Fruit fly (Drosophila melanogaster) whole organism, embryonic: ENCODE results near the gene CG13675.

Experiments used
- Aef1 ChIP-seq: fragments of 200-800 bp; sonication (Bioruptor generic); IDR thresholded peaks from 3 replicates; pipeline ENCODE4 v1.3.6; 2022; ENCODE audit warnings: missing biosample characterization, missing genetic modification characterization
- Atf3 ChIP-seq: fragments of 200-800 bp; sonication (Bioruptor generic); optimal IDR thresholded peaks from 3 replicates; lab custom pipeline; 2016; ENCODE audit warnings: missing biosample characterization, missing genetic modification characterization
- CG10979 ChIP-seq: fragments of 200-800 bp; sonication (Bioruptor generic); optimal IDR thresholded peaks from 2 replicates; lab custom pipeline; 2018; ENCODE audit warnings: missing biosample characterization, mild to moderate bottlenecking, missing genetic modification characterization, moderate library complexity
- CG17568 ChIP-seq: fragments of 200-800 bp; sonication (Bioruptor generic); optimal IDR thresholded peaks from 2 replicates; lab custom pipeline; 2018; ENCODE audit warnings: missing biosample characterization, mild to moderate bottlenecking, missing genetic modification characterization, moderate library complexity
- CG17802 ChIP-seq: fragments of 200-800 bp; sonication (Bioruptor generic); optimal IDR thresholded peaks from 2 replicates; lab custom pipeline; 2018; ENCODE audit warnings: missing biosample characterization, mild to moderate bottlenecking, missing genetic modification characterization, moderate library complexity
- CG18599 ChIP-seq: fragments of 200-800 bp; sonication (Bioruptor generic); optimal IDR thresholded peaks from 3 replicates; lab custom pipeline; 2017; ENCODE audit warnings: missing biosample characterization, missing genetic modification characterization, mild to moderate bottlenecking, moderate library complexity, missing genetic modification reagents
- CG2199 ChIP-seq: fragments of 200-800 bp; sonication (Bioruptor generic); IDR thresholded peaks from 3 replicates; pipeline ENCODE4 v1.3.6; 2022; ENCODE audit warnings: missing biosample characterization, missing genetic modification characterization
- CG2678 ChIP-seq: fragments of 200-800 bp; sonication (Bioruptor generic); optimal IDR thresholded peaks from 3 replicates; lab custom pipeline; 2019; ENCODE audit warnings: missing biosample characterization, mild to moderate bottlenecking, missing genetic modification characterization, moderate library complexity
- CG2889 ChIP-seq: fragments of 200-800 bp; sonication (Bioruptor generic); IDR thresholded peaks from 3 replicates; pipeline ENCODE4 v1.3.6; 2022; ENCODE audit warnings: missing biosample characterization, missing genetic modification characterization
- CG31441 ChIP-seq: fragments of 200-800 bp; sonication (Bioruptor generic); IDR thresholded peaks from 2 replicates; pipeline ENCODE4 v1.3.6; 2022; ENCODE audit warnings: missing biosample characterization, missing genetic modification characterization
- CG33557 ChIP-seq: fragments of 200-800 bp; sonication (Bioruptor generic); optimal IDR thresholded peaks from 2 replicates; lab custom pipeline; 2019; ENCODE audit warnings: missing biosample characterization, mild to moderate bottlenecking, missing genetic modification characterization, moderate library complexity
- CG7357 ChIP-seq: fragments of 200-800 bp; sonication (Bioruptor generic); IDR thresholded peaks from 3 replicates; pipeline ENCODE4 v1.3.6; 2022; ENCODE audit warnings: missing biosample characterization, missing genetic modification characterization
- CG8388 ChIP-seq: fragments of 200-800 bp; sonication (Bioruptor generic); optimal IDR thresholded peaks from 2 replicates; lab custom pipeline; 2019; ENCODE audit warnings: missing biosample characterization, mild to moderate bottlenecking, missing genetic modification characterization, moderate library complexity
- CG9932 ChIP-seq: fragments of 200-800 bp; sonication (Bioruptor generic); IDR thresholded peaks from 2 replicates; pipeline ENCODE4 v1.3.6; 2022; ENCODE audit warnings: missing biosample characterization, missing genetic modification characterization
- D ChIP-seq, 2 experiments: fragments of 200-800 bp in 1 of 2; fragments of >200 bp in 1 of 2; sonication (Bioruptor generic) in 1 of 2; optimal IDR thresholded peaks; 2 replicates in 1 of 2; 3 replicates in 1 of 2; lab custom pipeline; 2017; ENCODE audit warnings: mild to moderate bottlenecking in 1 of 2, missing biosample characterization in 1 of 2, missing genetic modification characterization in 1 of 2, missing genetic modification reagents in 1 of 2
- Drgx ChIP-seq: fragments of 200-800 bp; sonication (Bioruptor generic); IDR thresholded peaks from 2 replicates; pipeline ENCODE4 v1.3.6; 2022; ENCODE audit warnings: missing biosample characterization, missing genetic modification characterization
- HLH3B ChIP-seq: fragments of 200-800 bp; sonication (Bioruptor generic); IDR thresholded peaks from 2 replicates; pipeline ENCODE4 v1.3.6; 2022; ENCODE audit warnings: missing biosample characterization, missing genetic modification characterization
- HmgD ChIP-seq: fragments of 200-800 bp; sonication (Bioruptor generic); optimal IDR thresholded peaks from 3 replicates; lab custom pipeline; 2016; ENCODE audit warnings: missing biosample characterization, missing genetic modification characterization
- Hmr ChIP-seq: fragments of 200-800 bp; sonication (Bioruptor generic); optimal IDR thresholded peaks from 3 replicates; lab custom pipeline; 2017; ENCODE audit warnings: mild to moderate bottlenecking, missing biosample characterization, missing genetic modification reagents, missing genetic modification characterization
- Hr78 ChIP-seq, 2 experiments: fragments of 200-800 bp in 1 of 2; fragments of >200 bp in 1 of 2; sonication (Bioruptor generic) in 1 of 2; optimal IDR thresholded peaks; 2 replicates each; lab custom pipeline; 2017 to 2019; ENCODE audit warnings: missing biosample characterization in 2 of 2, missing genetic modification characterization in 2 of 2, mild to moderate bottlenecking in 1 of 2, moderate library complexity in 1 of 2
- Jarid2 ChIP-seq: fragments of 200-800 bp; sonication (Bioruptor generic); optimal IDR thresholded peaks from 3 replicates; lab custom pipeline; 2017; ENCODE audit warnings: mild to moderate bottlenecking, missing biosample characterization, missing genetic modification reagents, missing genetic modification characterization
- MBD-R2 ChIP-seq: fragments of 200-800 bp; sonication (Bioruptor generic); IDR thresholded peaks from 2 replicates; pipeline ENCODE4 v1.3.6; 2022; ENCODE audit warnings: missing biosample characterization, missing genetic modification characterization
- Meics ChIP-seq: fragments of 200-800 bp; sonication (Bioruptor generic); optimal IDR thresholded peaks from 2 replicates; lab custom pipeline; 2017; ENCODE audit warnings: missing biosample characterization, mild to moderate bottlenecking, missing genetic modification characterization
- NFAT ChIP-seq: fragments of 200-800 bp; sonication (Bioruptor generic); IDR thresholded peaks from 2 replicates; pipeline ENCODE4 v1.3.6; 2022; ENCODE audit warnings: missing biosample characterization, missing genetic modification characterization
- Nf-YC ChIP-seq: fragments of 200-800 bp; optimal IDR thresholded peaks from 3 replicates; lab custom pipeline; 2019; ENCODE audit warnings: missing biosample characterization, mild to moderate bottlenecking, missing genetic modification characterization, moderate library complexity
- Side ChIP-seq: fragments of 200-800 bp; sonication (Bioruptor generic); optimal IDR thresholded peaks from 2 replicates; lab custom pipeline; 2016; ENCODE audit warnings: missing biosample characterization, missing genetic modification characterization
- Sox102F ChIP-seq: fragments of 200-800 bp; sonication (Bioruptor generic); optimal IDR thresholded peaks from 2 replicates; lab custom pipeline; 2018; ENCODE audit warnings: missing biosample characterization, mild to moderate bottlenecking, missing genetic modification characterization, moderate library complexity
- Taf1 ChIP-seq: fragments of 200-800 bp; sonication (Bioruptor generic); IDR thresholded peaks from 2 replicates; pipeline ENCODE4 v1.3.6; 2022; ENCODE audit warnings: missing biosample characterization, missing genetic modification characterization
- Usf ChIP-seq: fragments of 200-800 bp; sonication (Bioruptor generic); optimal IDR thresholded peaks from 2 replicates; lab custom pipeline; 2017; ENCODE audit warnings: missing genotype, missing biosample characterization, missing genetic modification characterization
- ash1 ChIP-seq: fragments of 200-800 bp; sonication (Bioruptor generic); optimal IDR thresholded peaks from 2 replicates; lab custom pipeline; 2018; ENCODE audit warnings: missing biosample characterization, mild to moderate bottlenecking, missing genetic modification characterization
- az2 ChIP-seq: fragments of 200-800 bp; sonication (Bioruptor generic); optimal IDR thresholded peaks from 3 replicates; lab custom pipeline; 2016; ENCODE audit warnings: missing biosample characterization, missing genetic modification characterization
- cwo ChIP-seq: fragments of 200-800 bp; sonication (Bioruptor generic); optimal IDR thresholded peaks from 3 replicates; lab custom pipeline; 2017; ENCODE audit warnings: missing biosample characterization, missing genetic modification characterization, mild to moderate bottlenecking, moderate library complexity, missing genetic modification reagents
- dmrt11E ChIP-seq: fragments of 200-800 bp; sonication (Bioruptor generic); optimal IDR thresholded peaks from 3 replicates; lab custom pipeline; 2018; ENCODE audit warnings: missing biosample characterization, mild to moderate bottlenecking, missing genetic modification characterization, moderate library complexity
- hb ChIP-seq: fragments of 200-800 bp; sonication (Bioruptor generic); IDR thresholded peaks from 3 replicates; pipeline ENCODE4 v1.3.6; 2022; ENCODE audit warnings: missing biosample characterization, missing genetic modification characterization; ENCODE audit not compliant: partially characterized antibody
- hbn ChIP-seq: fragments of 200-800 bp; sonication (Bioruptor generic); IDR thresholded peaks from 2 replicates; pipeline ENCODE4 v1.3.6; 2022; ENCODE audit warnings: missing biosample characterization, missing genetic modification characterization; ENCODE audit not compliant: partially characterized antibody
- hth ChIP-seq: fragments of >200 bp; optimal IDR thresholded peaks from 2 replicates; lab custom pipeline; 2017; ENCODE audit warnings: inconsistent platforms
- jing ChIP-seq: fragments of 200-800 bp; sonication (Bioruptor generic); optimal IDR thresholded peaks from 2 replicates; lab custom pipeline; 2018; ENCODE audit warnings: missing biosample characterization, mild to moderate bottlenecking, missing genetic modification characterization
- lola ChIP-seq, 3 experiments: fragments of >200 bp in 2 of 3; fragments of 200-800 bp in 1 of 3; sonication (Bioruptor generic) in 1 of 3; optimal IDR thresholded peaks; 2 replicates each; lab custom pipeline; 2017 to 2019; ENCODE audit warnings: missing biosample characterization in 3 of 3, missing genetic modification characterization in 3 of 3, mild to moderate bottlenecking in 1 of 3, moderate library complexity in 1 of 3
- pnt ChIP-seq: fragments of 200-800 bp; sonication (Bioruptor generic); optimal IDR thresholded peaks from 3 replicates; lab custom pipeline; 2016; ENCODE audit warnings: missing biosample characterization, missing genetic modification characterization
- pzg ChIP-seq: fragments of 200-800 bp; sonication (Bioruptor generic); optimal IDR thresholded peaks from 3 replicates; lab custom pipeline; 2018; ENCODE audit warnings: missing biosample characterization, mild to moderate bottlenecking, missing genetic modification characterization, moderate library complexity
- ranshi ChIP-seq: fragments of 200-800 bp; sonication (Bioruptor generic); IDR thresholded peaks from 2 replicates; pipeline ENCODE4 v1.3.6; 2022; ENCODE audit warnings: missing biosample characterization, missing genetic modification characterization
- row ChIP-seq: fragments of 200-800 bp; sonication (Bioruptor generic); IDR thresholded peaks from 3 replicates; pipeline ENCODE4 v1.3.6; 2022; ENCODE audit warnings: missing biosample characterization, missing genetic modification characterization
- sd ChIP-seq: fragments of 200-800 bp; sonication (Bioruptor generic); optimal IDR thresholded peaks from 3 replicates; lab custom pipeline; 2018; ENCODE audit warnings: missing biosample characterization, mild to moderate bottlenecking, missing genetic modification characterization, moderate library complexity
- tin ChIP-seq: fragments of 200-800 bp; sonication (Bioruptor generic); optimal IDR thresholded peaks from 3 replicates; lab custom pipeline; 2016; ENCODE audit warnings: missing biosample characterization, missing genetic modification characterization
- trh ChIP-seq: fragments of 200-800 bp; sonication (Bioruptor generic); optimal IDR thresholded peaks from 2 replicates; lab custom pipeline; 2016; ENCODE audit warnings: missing biosample characterization, missing genetic modification characterization
- tx ChIP-seq: fragments of 200-800 bp; sonication (Bioruptor generic); optimal IDR thresholded peaks from 2 replicates; lab custom pipeline; 2016; ENCODE audit warnings: missing biosample characterization, missing genetic modification characterization
- vfl ChIP-seq: fragments of 200-800 bp; sonication (Bioruptor generic); optimal IDR thresholded peaks from 2 replicates; lab custom pipeline; 2016; ENCODE audit warnings: missing biosample characterization, missing genetic modification characterization
- zen2 ChIP-seq: fragments of 200-800 bp; sonication (Bioruptor generic); IDR thresholded peaks from 3 replicates; pipeline ENCODE4 v1.3.6; 2022; ENCODE audit warnings: missing biosample characterization, missing genetic modification characterization; ENCODE audit not compliant: partially characterized antibody
- zfh1 ChIP-seq: fragments of 200-800 bp; sonication (Bioruptor generic); IDR thresholded peaks from 3 replicates; pipeline ENCODE4 v1.3.6; 2022; ENCODE audit warnings: missing biosample characterization, missing genetic modification characterization

Gene CG13675

DNA sequence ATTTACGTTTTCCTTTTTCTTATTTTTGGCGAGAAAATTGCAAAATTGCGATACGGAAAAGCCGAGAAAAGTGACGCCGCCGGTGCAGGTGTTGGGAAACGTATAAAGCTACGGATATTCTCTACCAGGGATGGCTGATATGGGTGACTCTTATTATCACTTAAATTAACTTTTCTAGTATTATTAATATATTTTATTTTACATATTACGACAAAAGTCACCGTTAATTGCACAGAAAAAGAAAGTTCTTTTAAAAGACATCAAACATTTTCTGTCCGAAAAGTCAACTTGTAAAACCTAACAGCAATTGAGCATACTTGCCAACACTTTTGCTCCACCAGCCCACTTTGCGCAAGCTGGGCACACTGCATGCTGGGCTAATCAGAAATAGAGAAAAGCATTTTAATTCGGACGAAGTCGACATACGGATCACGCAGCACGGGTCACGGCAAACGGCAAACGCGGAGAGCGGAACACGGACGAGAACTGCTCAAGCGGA lies 37.6 kb downstream of the CG13675 start, which contains the start of the genes Cds and Uba2 (continued):
- TF ChIP-seq CG18599 (GFP tag; lab: Kevin White, UChicago) = peak; percentile 96
- peak; percentile 84 for TF ChIP-seq CG10979
- no peak for TF ChIP-seq hth (lab: Kevin White, UChicago)
- TF ChIP-seq CG8388 (GFP tag; lab: Kevin White, UChicago) = peak; percentile 90
- TF ChIP-seq zfh1 = peak; percentile 89
- peak; percentile 81 for TF ChIP-seq CG2889 (GFP tag; lab: Robert Waterston, UW)
- TF ChIP-seq cwo (GFP tag; lab: Kevin White, UChicago) = peak; percentile 83
- TF ChIP-seq jing = no peak
- TF ChIP-seq Side (GFP tag; lab: Kevin White, UChicago) = peak; percentile 69
- TF ChIP-seq MBD-R2 (GFP tag; lab: Robert Waterston, UW) = peak; percentile 97
- peak; percentile 94 for TF ChIP-seq Meics
- peak in 1 of 2 experiments; percentile 51 for TF ChIP-seq Hr78 (GFP tag; optimal IDR thresholded peaks at IDR 0.05; lab: Kevin White, UChicago)
- peak; percentile 84 for TF ChIP-seq dmrt11E (tag; lab: Kevin White, UChicago)
- peak; percentile 76 for TF ChIP-seq CG7357 (GFP tag; lab: Robert Waterston, UW)
- TF ChIP-seq Aef1 (GFP tag; lab: Robert Waterston, UW) = peak; percentile 88
- peak; percentile 95 for TF ChIP-seq CG31441 (GFP tag; lab: Robert Waterston, UW)
- TF ChIP-seq CG17802 (tag; lab: Kevin White, UChicago) = peak; percentile 51
- peak in 1 of 3 experiments; percentile 88 for TF ChIP-seq lola (GFP tag; optimal IDR thresholded peaks at IDR 0.05; lab: Kevin White, UChicago)
- TF ChIP-seq CG2678 (tag; lab: Kevin White, UChicago) = peak; percentile 94
- peak; percentile 88 for TF ChIP-seq Nf-YC (tag; lab: Kevin White, UChicago)
- peak; percentile 55 for TF ChIP-seq HmgD (GFP tag; lab: Kevin White, UChicago)
- peak; percentile 86 for TF ChIP-seq HLH3B (GFP tag; lab: Robert Waterston, UW)
- no peak for TF ChIP-seq zen2
- no peak for TF ChIP-seq hb (GFP tag; lab: Robert Waterston, UW)
- TF ChIP-seq tin (GFP tag; lab: Kevin White, UChicago) = peak; percentile 94
- TF ChIP-seq CG2199 (GFP tag; lab: Robert Waterston, UW) = 0 out of 3 replicates have a peak, but pooled peaks have one; percentile 8
- TF ChIP-seq row (GFP tag; lab: Robert Waterston, UW) = peak; percentile 97
- TF ChIP-seq Taf1 (GFP tag; lab: Robert Waterston, UW) = peak; percentile 86
- peak; percentile 85 for TF ChIP-seq vfl (GFP tag; lab: Kevin White, UChicago)
- TF ChIP-seq Hmr (GFP tag; lab: Kevin White, UChicago) = no peak
- TF ChIP-seq NFAT (GFP tag; lab: Robert Waterston, UW) = peak; percentile 88
- TF ChIP-seq tx (GFP tag; lab: Kevin White, UChicago) = peak; percentile 72
- peak; percentile 89 for TF ChIP-seq ranshi (GFP tag; lab: Robert Waterston, UW)
- no peak for TF ChIP-seq sd (tag; lab: Kevin White, UChicago)
- peak; percentile 94 for TF ChIP-seq Sox102F (GFP tag; lab: Kevin White, UChicago)
- TF ChIP-seq pnt (GFP tag; lab: Kevin White, UChicago) = peak; percentile 78
- TF ChIP-seq CG9932 = peak; percentile 98
- peak; percentile 74 for TF ChIP-seq Usf (GFP tag; lab: Kevin White, UChicago)
- no peak for TF ChIP-seq CG17568 (GFP tag; lab: Kevin White, UChicago)
- TF ChIP-seq CG33557 (GFP tag; lab: Kevin White, UChicago) = peak; percentile 84
- no peak for TF ChIP-seq Jarid2 (GFP tag; lab: Kevin White, UChicago)
- peak; percentile 71 for TF ChIP-seq trh (GFP tag; lab: Kevin White, UChicago)
- TF ChIP-seq Drgx (GFP tag; lab: Robert Waterston, UW) = peak; percentile 84
- peak; percentile 92 for TF ChIP-seq az2
- TF ChIP-seq hbn (GFP tag; lab: Robert Waterston, UW) = no peak
- peak; percentile 68 for TF ChIP-seq ash1 (GFP tag; lab: Kevin White, UChicago)
- no peak for TF ChIP-seq D (optimal IDR thresholded peaks at IDR 0.05; lab: Kevin White, UChicago)
- TF ChIP-seq D (GFP tag; optimal IDR thresholded peaks at IDR 0.05; lab: Kevin White, UChicago) = peak; percentile 76
- peak; percentile 82 for TF ChIP-seq pzg (GFP tag; lab: Kevin White, UChicago)
- TF ChIP-seq Atf3 = peak; percentile 49
